Fruit fly (Drosophila melanogaster) whole organism, embryonic: Measurements from ENCODE around the gene Agpat1.

Experiments used
- Bdp1 ChIP-seq: fragments of 200-800 bp; sonication (Bioruptor generic); optimal IDR thresholded peaks from 3 replicates; lab custom pipeline; 2016; ENCODE audit warnings: missing biosample characterization, missing genetic modification characterization
- Blimp-1 ChIP-seq: fragments of 200-800 bp; sonication (Bioruptor generic); optimal IDR thresholded peaks from 3 replicates; lab custom pipeline; 2018; ENCODE audit warnings: missing biosample characterization, missing genetic modification characterization, mild to moderate bottlenecking, moderate library complexity, missing genetic modification reagents
- CG11695 ChIP-seq: fragments of 200-800 bp; sonication (Bioruptor generic); IDR thresholded peaks from 3 replicates; pipeline ENCODE4 v1.3.6; 2022; ENCODE audit warnings: missing biosample characterization, missing genetic modification characterization
- CG12155 ChIP-seq: fragments of 200-800 bp; sonication (Bioruptor generic); optimal IDR thresholded peaks from 3 replicates; lab custom pipeline; 2016; ENCODE audit warnings: missing biosample characterization, missing genetic modification characterization
- CG12299 ChIP-seq: fragments of 200-800 bp; sonication (Bioruptor generic); optimal IDR thresholded peaks from 2 replicates; lab custom pipeline; 2018; ENCODE audit warnings: missing biosample characterization, mild to moderate bottlenecking, missing genetic modification characterization
- CG12659 ChIP-seq: fragments of 200-800 bp; sonication (Bioruptor generic); optimal IDR thresholded peaks from 3 replicates; lab custom pipeline; 2017; ENCODE audit warnings: mild to moderate bottlenecking, missing biosample characterization, missing genetic modification reagents, missing genetic modification characterization
- CG13624 ChIP-seq: fragments of 200-800 bp; sonication (Bioruptor generic); optimal IDR thresholded peaks from 2 replicates; lab custom pipeline; 2016; ENCODE audit warnings: missing biosample characterization, missing genetic modification characterization
- CG15269 ChIP-seq: fragments of 200-800 bp; sonication (Bioruptor generic); optimal IDR thresholded peaks from 2 replicates; lab custom pipeline; 2018; ENCODE audit warnings: missing biosample characterization, mild to moderate bottlenecking, missing genetic modification characterization, moderate library complexity
- CG15479 ChIP-seq: fragments of 200-800 bp; sonication (Bioruptor generic); optimal IDR thresholded peaks from 3 replicates; lab custom pipeline; 2019; ENCODE audit warnings: missing biosample characterization, mild to moderate bottlenecking, missing genetic modification characterization, moderate library complexity
- CG16779 ChIP-seq: fragments of 200-800 bp; sonication (Bioruptor generic); IDR thresholded peaks from 2 replicates; pipeline ENCODE4 v1.3.6; 2022; ENCODE audit warnings: missing biosample characterization, missing genetic modification characterization
- CG2120 ChIP-seq: fragments of 200-800 bp; sonication (Bioruptor generic); optimal IDR thresholded peaks from 3 replicates; lab custom pipeline; 2016; ENCODE audit warnings: missing biosample characterization, missing genetic modification characterization
- CG4854 ChIP-seq: fragments of 200-800 bp; sonication (Bioruptor generic); optimal IDR thresholded peaks from 2 replicates; lab custom pipeline; 2016; ENCODE audit warnings: missing biosample characterization, missing genetic modification characterization, inconsistent platforms
- CG7372 ChIP-seq: fragments of 200-800 bp; sonication (Bioruptor generic); IDR thresholded peaks from 2 replicates; pipeline ENCODE4 v1.3.6; 2022; ENCODE audit warnings: missing biosample characterization, missing genetic modification characterization
- CG8944 ChIP-seq: fragments of 200-800 bp; sonication (Bioruptor generic); optimal IDR thresholded peaks from 3 replicates; lab custom pipeline; 2016; ENCODE audit warnings: missing biosample characterization, missing genetic modification characterization
- CHES-1-like ChIP-seq: fragments of 200-800 bp; sonication (Bioruptor generic); optimal IDR thresholded peaks from 2 replicates; lab custom pipeline; 2016; ENCODE audit warnings: missing biosample characterization, missing genetic modification characterization
- Deaf1 ChIP-seq: fragments of 200-800 bp; optimal IDR thresholded peaks from 3 replicates; lab custom pipeline; 2019; ENCODE audit warnings: missing biosample characterization, mild to moderate bottlenecking, missing genetic modification characterization, moderate library complexity
- Dfd ChIP-seq, 2 experiments: fragments of >200 bp; optimal IDR thresholded peaks; 2 replicates each; lab custom pipeline; 2017; ENCODE audit warnings: missing biosample characterization in 2 of 2, missing genetic modification characterization in 2 of 2
- Dp ChIP-seq: fragments of 200-800 bp; sonication (Bioruptor generic); optimal IDR thresholded peaks from 2 replicates; lab custom pipeline; 2018; ENCODE audit warnings: missing biosample characterization, mild to moderate bottlenecking, missing genetic modification characterization, moderate library complexity
- Eip74EF ChIP-seq, 2 experiments: fragments of 200-800 bp in 1 of 2; fragments of >200 bp in 1 of 2; sonication (Bioruptor generic) in 1 of 2; optimal IDR thresholded peaks; 2 replicates each; lab custom pipeline; 2017 to 2019; ENCODE audit warnings: missing biosample characterization in 2 of 2, missing genetic modification characterization in 2 of 2, mild to moderate bottlenecking in 1 of 2, moderate library complexity in 1 of 2
- Elba2 ChIP-seq: fragments of 200-800 bp; sonication (Bioruptor generic); optimal IDR thresholded peaks from 3 replicates; lab custom pipeline; 2016; ENCODE audit warnings: missing biosample characterization, missing genetic modification characterization
- Ets65A ChIP-seq: fragments of 200-800 bp; sonication (Bioruptor generic); peaks from one replicate; lab custom pipeline; 2016; ENCODE audit warnings: missing biosample characterization, missing genetic modification characterization
- HLH54F ChIP-seq: fragments of 200-800 bp; sonication (Bioruptor generic); optimal IDR thresholded peaks from 3 replicates; lab custom pipeline; 2016; ENCODE audit warnings: missing biosample characterization, missing genetic modification characterization
- Oli ChIP-seq: fragments of 200-800 bp; sonication (Bioruptor generic); optimal IDR thresholded peaks from 2 replicates; lab custom pipeline; 2018; ENCODE audit warnings: missing biosample characterization, mild to moderate bottlenecking, missing genetic modification characterization, moderate library complexity
- PHDP ChIP-seq: fragments of 200-800 bp; sonication (Bioruptor generic); optimal IDR thresholded peaks from 3 replicates; lab custom pipeline; 2018; ENCODE audit warnings: missing biosample characterization, mild to moderate bottlenecking, missing genetic modification characterization, moderate library complexity
- Sin3A ChIP-seq: fragments of >200 bp; optimal IDR thresholded peaks from 2 replicates; lab custom pipeline; 2018
- Sry-δ ChIP-seq: fragments of 200-800 bp; sonication (Bioruptor generic); optimal IDR thresholded peaks from 2 replicates; lab custom pipeline; 2016; ENCODE audit warnings: missing biosample characterization, missing genetic modification characterization
- Usf ChIP-seq: fragments of 200-800 bp; sonication (Bioruptor generic); optimal IDR thresholded peaks from 2 replicates; lab custom pipeline; 2017; ENCODE audit warnings: missing genotype, missing biosample characterization, missing genetic modification characterization
- al ChIP-seq: fragments of 200-800 bp; sonication (Bioruptor generic); IDR thresholded peaks from 2 replicates; pipeline ENCODE4 v1.3.6; 2022; ENCODE audit warnings: missing biosample characterization, missing genetic modification characterization
- cato ChIP-seq: fragments of 200-800 bp; sonication (Bioruptor generic); optimal IDR thresholded peaks from 2 replicates; lab custom pipeline; 2016; ENCODE audit warnings: missing biosample characterization, missing genetic modification characterization, borderline replicate concordance
- cwo ChIP-seq: fragments of 200-800 bp; sonication (Bioruptor generic); optimal IDR thresholded peaks from 3 replicates; lab custom pipeline; 2017; ENCODE audit warnings: missing biosample characterization, missing genetic modification characterization, mild to moderate bottlenecking, moderate library complexity, missing genetic modification reagents
- danr ChIP-seq: fragments of 200-800 bp; sonication (Bioruptor generic); IDR thresholded peaks from 2 replicates; pipeline ENCODE4 v1.3.6; 2022; ENCODE audit warnings: missing biosample characterization, missing genetic modification characterization
- dati ChIP-seq: fragments of 200-800 bp; sonication (Bioruptor generic); IDR thresholded peaks from 2 replicates; pipeline ENCODE4 v1.3.6; 2022; ENCODE audit warnings: missing biosample characterization, missing genetic modification characterization
- dmrt99B ChIP-seq: fragments of 200-800 bp; sonication (Bioruptor generic); optimal IDR thresholded peaks from 2 replicates; lab custom pipeline; 2018; ENCODE audit warnings: missing biosample characterization, mild to moderate bottlenecking, missing genetic modification characterization, moderate library complexity
- fu2 ChIP-seq: fragments of 200-800 bp; sonication (Bioruptor generic); optimal IDR thresholded peaks from 2 replicates; lab custom pipeline; 2016; ENCODE audit warnings: missing biosample characterization, missing genetic modification characterization
- hb ChIP-seq: fragments of 200-800 bp; sonication (Bioruptor generic); IDR thresholded peaks from 3 replicates; pipeline ENCODE4 v1.3.6; 2022; ENCODE audit warnings: missing biosample characterization, missing genetic modification characterization; ENCODE audit not compliant: partially characterized antibody
- maf-S ChIP-seq: fragments of 200-800 bp; sonication (Bioruptor generic); optimal IDR thresholded peaks from 2 replicates; lab custom pipeline; 2016; ENCODE audit warnings: missing biosample characterization, missing genetic modification characterization
- mld ChIP-seq: fragments of 200-800 bp; sonication (Bioruptor generic); IDR thresholded peaks from 3 replicates; pipeline ENCODE4 v1.3.6; 2022; ENCODE audit warnings: missing biosample characterization, missing genetic modification characterization; ENCODE audit not compliant: partially characterized antibody
- pan ChIP-seq, 4 experiments: fragments of >200 bp in 3 of 4; fragments of 200-800 bp in 1 of 4; sonication (Bioruptor generic) in 1 of 4; optimal IDR thresholded peaks in 3 of 4; IDR thresholded peaks in 1 of 4; 2 replicates each; pipeline versions ENCODE4 v1.3.6 to Lab custom; 2017 to 2022; ENCODE audit warnings: missing biosample characterization in 2 of 4, missing genetic modification characterization in 2 of 4, mixed read lengths in 1 of 4
- pho ChIP-seq: fragments of 200-800 bp; sonication (Bioruptor generic); optimal IDR thresholded peaks from 2 replicates; lab custom pipeline; 2016; ENCODE audit warnings: missing biosample characterization, missing genetic modification characterization
- pita ChIP-seq: fragments of 200-800 bp; sonication (Bioruptor generic); optimal IDR thresholded peaks from 2 replicates; lab custom pipeline; 2017; ENCODE audit warnings: missing biosample characterization, mild to moderate bottlenecking, missing genetic modification characterization
- row ChIP-seq: fragments of 200-800 bp; sonication (Bioruptor generic); IDR thresholded peaks from 3 replicates; pipeline ENCODE4 v1.3.6; 2022; ENCODE audit warnings: missing biosample characterization, missing genetic modification characterization
- seq ChIP-seq: fragments of 200-800 bp; sonication (Bioruptor generic); IDR thresholded peaks from 2 replicates; pipeline ENCODE4 v1.3.6; 2022; ENCODE audit warnings: missing biosample characterization, missing genetic modification characterization
- slp2 ChIP-seq: fragments of 200-800 bp; sonication (Bioruptor generic); optimal IDR thresholded peaks from 2 replicates; lab custom pipeline; 2016; ENCODE audit warnings: missing biosample characterization, missing genetic modification characterization
- sna ChIP-seq: fragments of 200-800 bp; sonication (Bioruptor generic); IDR thresholded peaks from 2 replicates; pipeline ENCODE4 v1.3.6; 2022; ENCODE audit warnings: missing biosample characterization, missing genetic modification characterization; ENCODE audit not compliant: partially characterized antibody
- tin ChIP-seq: fragments of 200-800 bp; sonication (Bioruptor generic); optimal IDR thresholded peaks from 3 replicates; lab custom pipeline; 2016; ENCODE audit warnings: missing biosample characterization, missing genetic modification characterization
- tna ChIP-seq: fragments of 200-800 bp; sonication (Bioruptor generic); IDR thresholded peaks from 2 replicates; pipeline ENCODE4 v1.3.6; 2022; ENCODE audit warnings: missing biosample characterization, missing genetic modification characterization; ENCODE audit not compliant: partially characterized antibody
- ttk ChIP-seq: fragments of 200-800 bp; sonication (Bioruptor generic); IDR thresholded peaks from 2 replicates; pipeline ENCODE4 v2.1.2; 2022; ENCODE audit warnings: missing biosample characterization, missing genetic modification characterization
- twi ChIP-seq: fragments of 200-800 bp; optimal IDR thresholded peaks from 2 replicates; lab custom pipeline; 2019; ENCODE audit warnings: missing biosample characterization, mild to moderate bottlenecking, missing genetic modification characterization, moderate library complexity

The Agpat1 gene

dm6 chrX:12755600-12756373 lies 9.3 kb upstream of the Agpat1 start (continued):
- TF ChIP-seq maf-S, result peak; percentile 33
- no peak for TF ChIP-seq CG15479 (GFP tag; lab: Kevin White, UChicago)
- TF ChIP-seq CG12299 (tag; lab: Kevin White, UChicago), result peak; percentile 50
- peak; percentile 87 for TF ChIP-seq CG2120 (GFP tag; lab: Kevin White, UChicago)
- no peak for TF ChIP-seq Dp (GFP tag; lab: Kevin White, UChicago)
- TF ChIP-seq Blimp-1, result peak; percentile 30
- peak; percentile 65 for TF ChIP-seq danr (GFP tag; lab: Robert Waterston, UW)
- TF ChIP-seq pita (GFP tag; lab: Kevin White, UChicago), result no peak
- peak; percentile 55 for TF ChIP-seq CG8944 (GFP tag; lab: Kevin White, UChicago)
- TF ChIP-seq PHDP, result peak; percentile 77
- peak; percentile 33 for TF ChIP-seq cwo (GFP tag; lab: Kevin White, UChicago)
- peak; percentile 84 for TF ChIP-seq CG15269
- TF ChIP-seq mld (GFP tag; lab: Robert Waterston, UW), result no peak
- no peak for TF ChIP-seq tna (GFP tag; lab: Robert Waterston, UW)
- TF ChIP-seq Eip74EF (GFP tag; optimal IDR thresholded peaks at IDR 0.05; lab: Kevin White, UChicago), result no peak
- TF ChIP-seq Sry-δ (GFP tag; lab: Kevin White, UChicago), result peak; percentile 2
- TF ChIP-seq Usf (GFP tag; lab: Kevin White, UChicago), result peak; percentile 83
- TF ChIP-seq Deaf1 (tag; lab: Kevin White, UChicago), result peak; percentile 49
- TF ChIP-seq twi, result peak; percentile 26
- peak; percentile 45 for TF ChIP-seq cato (GFP tag; lab: Kevin White, UChicago)
- TF ChIP-seq CG4854, result peak; percentile 1
- peak; percentile 41 for TF ChIP-seq slp2 (GFP tag; lab: Kevin White, UChicago)
- TF ChIP-seq Sin3A (lab: Kevin White, UChicago), result no peak
- peak; percentile 45 for TF ChIP-seq tin (GFP tag; lab: Kevin White, UChicago)
- peak; percentile 40 for TF ChIP-seq CG13624 (GFP tag; lab: Kevin White, UChicago)
- peak; percentile 51; the same call in 1 of the 2 replicates for TF ChIP-seq CG16779 (GFP tag; lab: Robert Waterston, UW)
- TF ChIP-seq HLH54F (GFP tag; lab: Kevin White, UChicago), result peak; percentile 76
- TF ChIP-seq CG12659 (GFP tag; lab: Kevin White, UChicago), result peak; percentile 87
- TF ChIP-seq Elba2 (GFP tag; lab: Kevin White, UChicago), result no peak
- TF ChIP-seq row, result peak; percentile 72
- TF ChIP-seq CG11695, result peak; percentile 87
- peak; percentile 69; the same call in 1 of the 2 replicates for TF ChIP-seq ttk (GFP tag; lab: Robert Waterston, UW)
- TF ChIP-seq dati (GFP tag; lab: Robert Waterston, UW), result no peak
- TF ChIP-seq dmrt99B (tag; lab: Kevin White, UChicago), result peak; percentile 72
- TF ChIP-seq al (GFP tag; lab: Robert Waterston, UW), result peak; percentile 84
- TF ChIP-seq pan (optimal IDR thresholded peaks at IDR 0.05; lab: Kevin White, UChicago), result no peak
- TF ChIP-seq pan (GFP tag; optimal IDR thresholded peaks at IDR 0.05 in 1 of 2, IDR thresholded peaks at IDR 0.05 in 1 of 2), result peak in 1 of 2 experiments; percentile 70
- no peak for TF ChIP-seq Bdp1 (GFP tag; lab: Kevin White, UChicago)
- no peak for TF ChIP-seq sna (GFP tag; lab: Robert Waterston, UW)
- TF ChIP-seq seq (GFP tag; lab: Robert Waterston, UW), result peak; percentile 70
- no peak for TF ChIP-seq Dfd (GFP tag; optimal IDR thresholded peaks at IDR 0.05; lab: Kevin White, UChicago)
- no peak for TF ChIP-seq hb
- TF ChIP-seq Oli (tag; lab: Kevin White, UChicago), result peak; percentile 79
- peak; percentile 95 for TF ChIP-seq Ets65A (GFP tag; lab: Kevin White, UChicago)
- TF ChIP-seq CHES-1-like (GFP tag; lab: Kevin White, UChicago), result peak; percentile 41
- TF ChIP-seq CG12155, result peak; percentile 75
- peak; percentile 72 for TF ChIP-seq fu2 (GFP tag; lab: Kevin White, UChicago)
- TF ChIP-seq pho (GFP tag; lab: Kevin White, UChicago), result peak; percentile 66
- TF ChIP-seq CG7372 (GFP tag; lab: Robert Waterston, UW), result peak; percentile 59; the same call in 1 of the 2 replicates
